Worm (Caenorhabditis elegans) whole organism, L1 larva: ENCODE data around the gene ttr-48.

Experiments used
- ama-1 ChIP-seq: fragments of 150-350 bp; optimal IDR thresholded peaks from 2 replicates; lab custom pipeline; 2014
- dpl-1 ChIP-seq, 3 experiments: fragments of 150-350 bp in 2 of 3; sonication (generic microtip) in 1 of 3; optimal IDR thresholded peaks; 2 replicates each; lab custom pipeline; 2014 to 2017; ENCODE audit warnings: missing biosample characterization in 3 of 3, missing genetic modification characterization in 3 of 3, missing genetic modification reagents in 3 of 3
- lin-13 ChIP-seq: fragments of 150-350 bp; optimal IDR thresholded peaks from 2 replicates; lab custom pipeline; 2014; ENCODE audit warnings: missing biosample characterization, missing genetic modification reagents, missing genetic modification characterization
- mef-2 ChIP-seq: fragments of 150-350 bp; optimal IDR thresholded peaks from 2 replicates; lab custom pipeline; 2014; ENCODE audit warnings: missing biosample characterization, missing genetic modification characterization
- nhr-12 ChIP-seq: sonication (generic microtip); optimal IDR thresholded peaks from 2 replicates; lab custom pipeline; 2017; ENCODE audit warnings: missing biosample characterization, missing genetic modification characterization
- pqm-1 ChIP-seq: sonication (generic microtip); optimal IDR thresholded peaks from 3 replicates; lab custom pipeline; 2017; ENCODE audit warnings: missing biosample characterization, missing genetic modification characterization
- unc-62 ChIP-seq: fragments of 150-350 bp; optimal IDR thresholded peaks from 2 replicates; lab custom pipeline; 2014; ENCODE audit warnings: missing biosample characterization, missing genetic modification reagents, missing genetic modification characterization
- zag-1 ChIP-seq: fragments of 150-350 bp; optimal IDR thresholded peaks from 2 replicates; lab custom pipeline; 2014; ENCODE audit warnings: missing biosample characterization, missing genetic modification characterization

- TF ChIP-seq lin-13 (GFP tag; lab: Kevin White, UChicago) = no peak
- no peak for TF ChIP-seq ama-1 (lab: Kevin White, UChicago)
- no peak for TF ChIP-seq pqm-1
- TF ChIP-seq zag-1 (tag; lab: Kevin White, UChicago) = no peak
- TF ChIP-seq nhr-12 (tag; lab: Kevin White, UChicago) = no peak
- TF ChIP-seq mef-2 (tag; lab: Kevin White, UChicago) = no peak
- no peak for TF ChIP-seq unc-62 (GFP tag; lab: Kevin White, UChicago)
- TF ChIP-seq dpl-1 (GFP tag; optimal IDR thresholded peaks at IDR 0.05; lab: Kevin White, UChicago) = no peak
Observed at ce11 chrX:3842398-3842896, at the start of gene ttr-48.
